Worm (Caenorhabditis elegans) whole organism, L1 larva: ENCODE results near the gene srt-24.
"Not testable (repeated sequence)": the region's sequence is repeated elsewhere in the genome, so short reads cannot be mapped to it uniquely, and the experiment has no call there.

Experiments used
- C04F5.9 ChIP-seq: sonication (generic microtip); optimal IDR thresholded peaks from 2 replicates; lab custom pipeline; 2016; ENCODE audit warnings: missing genetic modification characterization, missing compliant biosample characterization
- ceh-8 ChIP-seq: fragments of 200-800 bp; sonication (Bioruptor generic); optimal IDR thresholded peaks from 2 replicates; lab custom pipeline; 2018; ENCODE audit warnings: mild to moderate bottlenecking, missing genetic modification characterization, moderate library complexity, missing compliant biosample characterization
- ceh-82 ChIP-seq, 3 experiments: fragments of 150-350 bp in 1 of 3; sonication (generic microtip) in 2 of 3; optimal IDR thresholded peaks; 2 replicates each; lab custom pipeline; 2014 to 2017; ENCODE audit warnings: missing biosample characterization in 3 of 3, missing genetic modification characterization in 3 of 3
- dpl-1 ChIP-seq, 3 experiments: fragments of 150-350 bp in 2 of 3; sonication (generic microtip) in 1 of 3; optimal IDR thresholded peaks; 2 replicates each; lab custom pipeline; 2014 to 2017; ENCODE audit warnings: missing biosample characterization in 3 of 3, missing genetic modification characterization in 3 of 3, missing genetic modification reagents in 3 of 3
- dsc-1 ChIP-seq: sonication (generic microtip); optimal IDR thresholded peaks from 2 replicates; lab custom pipeline; 2016; ENCODE audit warnings: mild to moderate bottlenecking, missing genetic modification characterization, missing compliant biosample characterization
- efl-1 ChIP-seq, 4 experiments: fragments of 150-350 bp; optimal IDR thresholded peaks in 3 of 4; peaks in 1 of 4; 1 replicate in 1 of 4; 2 replicates in 3 of 4; lab custom pipeline; 2014; ENCODE audit warnings: missing biosample characterization in 2 of 4, missing genetic modification characterization in 2 of 4, missing genetic modification reagents in 2 of 4
- elt-2 ChIP-seq: sonication (generic microtip); optimal IDR thresholded peaks from 2 replicates; lab custom pipeline; 2016; ENCODE audit warnings: missing genetic modification characterization, mild to moderate bottlenecking, inconsistent platforms, missing compliant biosample characterization, missing genetic modification reagents
- elt-3 ChIP-seq, 6 experiments: fragments of 150-350 bp in 1 of 6; sonication (generic microtip); optimal IDR thresholded peaks; 2 replicates each; lab custom pipeline; 2017 to 2018; ENCODE audit warnings: missing biosample characterization in 6 of 6, missing genetic modification characterization in 6 of 6, inconsistent platforms in 1 of 6
- fkh-8 ChIP-seq: sonication (generic microtip); optimal IDR thresholded peaks from 2 replicates; lab custom pipeline; 2016; ENCODE audit warnings: mild to moderate bottlenecking, missing genetic modification characterization, missing compliant biosample characterization
- grh-1 ChIP-seq: fragments of 200-800 bp; sonication (Bioruptor generic); IDR thresholded peaks from 2 replicates; pipeline ENCODE4 v1.3.6; 2022; ENCODE audit warnings: missing genetic modification reagents, missing genetic modification characterization, missing compliant biosample characterization
- hlh-17 ChIP-seq: fragments of 200-800 bp; sonication (Bioruptor generic); optimal IDR thresholded peaks from 2 replicates; lab custom pipeline; 2018; ENCODE audit warnings: missing genetic modification characterization, mild to moderate bottlenecking, missing compliant biosample characterization, moderate library complexity, borderline replicate concordance
- hpl-2 ChIP-seq: fragments of 150-350 bp; optimal IDR thresholded peaks from 2 replicates; lab custom pipeline; 2014; ENCODE audit warnings: missing biosample characterization, missing genetic modification reagents, missing genetic modification characterization
- lin-15B ChIP-seq: fragments of 150-350 bp; sonication (generic microtip); optimal IDR thresholded peaks from 3 replicates; lab custom pipeline; 2014; ENCODE audit warnings: missing biosample characterization, missing genetic modification characterization
- lin-35 ChIP-seq, 2 experiments: fragments of 150-350 bp; optimal IDR thresholded peaks; 2 replicates each; lab custom pipeline; 2014; ENCODE audit warnings: missing biosample characterization in 2 of 2, missing genetic modification characterization in 2 of 2, missing genetic modification reagents in 2 of 2
- lin-39 ChIP-seq: fragments of 150-350 bp; optimal IDR thresholded peaks from 2 replicates; lab custom pipeline; 2014; ENCODE audit warnings: missing biosample characterization, missing genetic modification reagents, missing genetic modification characterization
- lir-3 ChIP-seq: sonication (generic microtip); optimal IDR thresholded peaks from 2 replicates; lab custom pipeline; 2016; ENCODE audit warnings: mild to moderate bottlenecking, missing genetic modification characterization, moderate library complexity, missing compliant biosample characterization; ENCODE audit not compliant: poor library complexity
- lsy-2 ChIP-seq, 2 experiments: fragments of 150-350 bp; optimal IDR thresholded peaks; 2 replicates each; lab custom pipeline; 2014; ENCODE audit warnings: missing biosample characterization in 2 of 2, missing genetic modification characterization in 2 of 2
- nhr-20 ChIP-seq: sonication (generic microtip); optimal IDR thresholded peaks from 2 replicates; lab custom pipeline; 2016; ENCODE audit warnings: mild to moderate bottlenecking, missing genetic modification characterization, missing compliant biosample characterization
- nhr-28 ChIP-seq: fragments of 150-350 bp; optimal IDR thresholded peaks from 2 replicates; lab custom pipeline; 2014; ENCODE audit warnings: missing biosample characterization, missing genetic modification characterization
- nhr-47 ChIP-seq: sonication (generic microtip); optimal IDR thresholded peaks from 2 replicates; lab custom pipeline; 2016; ENCODE audit warnings: mild to moderate bottlenecking, missing genetic modification characterization, moderate library complexity, missing compliant biosample characterization
- nhr-77 ChIP-seq: fragments of 150-350 bp; optimal IDR thresholded peaks from 2 replicates; lab custom pipeline; 2014; ENCODE audit warnings: missing biosample characterization, missing genetic modification characterization
- nhr-85 ChIP-seq: sonication (generic microtip); peaks from one replicate; lab custom pipeline; 2016; ENCODE audit warnings: missing genetic modification characterization, inconsistent platforms, missing compliant biosample characterization
- pax-3 ChIP-seq: fragments of 200-800 bp; sonication (Bioruptor generic); optimal IDR thresholded peaks from 2 replicates; lab custom pipeline; 2018; ENCODE audit warnings: mild to moderate bottlenecking, missing genetic modification characterization, moderate library complexity, missing compliant biosample characterization
- pqm-1 ChIP-seq: sonication (generic microtip); optimal IDR thresholded peaks from 3 replicates; lab custom pipeline; 2017; ENCODE audit warnings: missing biosample characterization, missing genetic modification characterization
- skn-1 ChIP-seq: fragments of 150-350 bp; optimal IDR thresholded peaks from 2 replicates; lab custom pipeline; 2014; ENCODE audit warnings: missing biosample characterization, missing genetic modification characterization
- snu-23 ChIP-seq: sonication (generic microtip); optimal IDR thresholded peaks from 2 replicates; lab custom pipeline; 2016; ENCODE audit warnings: missing genetic modification characterization, missing compliant biosample characterization
- tbx-2 ChIP-seq: sonication (generic microtip); optimal IDR thresholded peaks from 2 replicates; lab custom pipeline; 2016; ENCODE audit warnings: missing genetic modification characterization, missing compliant biosample characterization
- tlp-1 ChIP-seq: fragments of 150-350 bp; optimal IDR thresholded peaks from 2 replicates; lab custom pipeline; 2014; ENCODE audit warnings: missing biosample characterization, missing genetic modification characterization
- unc-62 ChIP-seq: fragments of 150-350 bp; optimal IDR thresholded peaks from 2 replicates; lab custom pipeline; 2014; ENCODE audit warnings: missing biosample characterization, missing genetic modification reagents, missing genetic modification characterization
- unc-98 ChIP-seq: fragments of 200-800 bp; sonication (Bioruptor generic); IDR thresholded peaks from 2 replicates; pipeline ENCODE4 v1.3.6; 2022; ENCODE audit warnings: missing genetic modification characterization, missing compliant biosample characterization
- vab-15 ChIP-seq: sonication (generic microtip); optimal IDR thresholded peaks from 2 replicates; lab custom pipeline; 2017; ENCODE audit warnings: missing genotype, mild to moderate bottlenecking, missing genetic modification characterization, missing compliant biosample characterization
- xbp-1 ChIP-seq: sonication (generic microtip); optimal IDR thresholded peaks from 2 replicates; lab custom pipeline; 2016; ENCODE audit warnings: missing genetic modification characterization, missing compliant biosample characterization

Gene srt-24

DNA sequence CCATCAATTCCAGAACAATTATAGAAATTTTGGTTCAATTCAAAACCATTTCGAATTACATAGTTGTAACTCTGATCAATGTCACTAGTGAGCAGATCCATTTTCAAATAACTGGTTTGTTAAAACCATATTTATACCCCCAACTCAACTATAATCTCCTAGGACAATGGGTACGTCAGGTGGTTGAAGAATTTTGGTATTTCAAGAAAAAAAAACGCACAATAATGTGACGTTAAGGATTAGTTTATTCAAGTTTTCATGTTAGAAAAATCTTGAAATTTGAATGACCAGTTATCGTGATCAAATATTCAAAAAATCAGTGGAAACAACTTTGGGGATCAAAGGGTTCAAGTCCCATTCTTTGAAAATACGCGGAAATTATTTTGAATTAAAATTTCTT lies at the start of gene srt-24:
Gene srt-24 (minus strand): TSS at position 101 of the 400 bp plus-strand sequence.
- TF ChIP-seq vab-15 (tag; lab: Kevin White, UChicago) (no peak), xbp-1 (tag; lab: Kevin White, UChicago) (no peak), nhr-20 (no peak), grh-1 (GFP tag; lab: Robert Waterston, UW) (no peak), nhr-47 (no peak), nhr-85 (tag; lab: Kevin White, UChicago) (no peak), unc-98 (GFP tag; lab: Robert Waterston, UW) (no peak), snu-23 (no peak), pax-3 (tag; lab: Kevin White, UChicago) (no peak), lin-39 (tag; lab: Kevin White, UChicago) (no peak), lin-15B (tag; lab: Kevin White, UChicago) (no peak), C04F5.9 (tag; lab: Kevin White, UChicago) (no peak), hlh-17 (GFP tag; lab: Kevin White, UChicago) (no peak), unc-62 (GFP tag; lab: Kevin White, UChicago) (no peak), nhr-28 (tag; lab: Kevin White, UChicago) (no peak), nhr-77 (no peak), tlp-1 (tag; lab: Kevin White, UChicago) (no peak), dpl-1 (GFP tag; optimal IDR thresholded peaks at IDR 0.05; lab: Kevin White, UChicago) (no peak)
- TF ChIP-seq, all 84 proteins: peak for 0

DNA sequence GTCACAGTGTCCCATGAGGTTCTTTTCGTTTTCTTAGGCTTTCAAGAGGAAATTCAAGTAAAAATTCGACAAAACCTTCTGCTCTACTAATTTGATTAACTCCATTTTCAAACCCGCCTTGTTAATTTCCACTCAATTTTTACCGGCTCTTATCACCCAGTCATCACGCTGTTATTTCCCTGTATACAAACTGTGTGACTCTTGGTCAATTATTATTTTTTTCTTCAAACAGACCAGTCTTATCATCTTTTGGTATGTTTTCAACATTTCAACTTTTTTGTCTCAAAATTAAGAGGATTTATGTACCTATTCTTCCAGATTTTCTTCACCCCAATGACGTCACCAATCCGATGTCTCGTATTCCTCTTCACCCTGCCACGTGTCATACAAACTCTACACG lies 47.6 kb upstream of the srt-24 start, which contains the start of gene ugt-52:
Gene ugt-52 (plus strand): TSS at position 301 of the 400 bp plus-strand sequence.
- TF ChIP-seq elt-2 (tag; lab: Kevin White, UChicago) = peak; percentile 0
- TF ChIP-seq nhr-28 (tag; lab: Kevin White, UChicago) = no peak
- no peak for TF ChIP-seq efl-1 (optimal IDR thresholded peaks at IDR 0.05; lab: Kevin White, UChicago)
- TF ChIP-seq efl-1 (GFP tag; optimal IDR thresholded peaks at IDR 0.05 in 1 of 2; lab: Kevin White, UChicago) = peak in 1 of 2 experiments; percentile 61
- no peak for TF ChIP-seq lir-3

DNA sequence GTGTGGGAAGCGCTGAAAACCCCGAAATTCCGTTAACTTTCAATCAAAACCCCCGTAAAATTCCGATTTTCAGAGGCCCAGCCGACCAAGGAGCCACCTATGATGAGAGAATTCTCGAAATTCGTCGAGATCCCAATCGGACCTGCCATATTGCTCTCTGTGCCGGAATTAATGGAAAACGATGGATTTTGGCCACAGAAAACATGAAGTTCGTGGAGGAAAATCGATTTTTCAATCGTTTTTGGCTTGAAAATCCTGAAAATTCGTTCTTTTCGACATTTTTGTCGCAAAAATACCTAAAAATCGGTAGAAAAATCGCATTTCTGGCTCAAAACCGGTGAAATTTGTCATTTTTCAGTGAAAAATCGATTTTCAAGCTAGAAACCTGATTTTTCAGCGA lies 42.7 kb upstream of the srt-24 start:
- no peak for TF ChIP-seq pqm-1 (tag; lab: Kevin White, UChicago)
- TF ChIP-seq efl-1 (optimal IDR thresholded peaks at IDR 0.05; lab: Kevin White, UChicago) = no peak
- peak in 1 of 2 experiments; percentile 90 for TF ChIP-seq efl-1 (GFP tag; optimal IDR thresholded peaks at IDR 0.05 in 1 of 2; lab: Kevin White, UChicago)

DNA sequence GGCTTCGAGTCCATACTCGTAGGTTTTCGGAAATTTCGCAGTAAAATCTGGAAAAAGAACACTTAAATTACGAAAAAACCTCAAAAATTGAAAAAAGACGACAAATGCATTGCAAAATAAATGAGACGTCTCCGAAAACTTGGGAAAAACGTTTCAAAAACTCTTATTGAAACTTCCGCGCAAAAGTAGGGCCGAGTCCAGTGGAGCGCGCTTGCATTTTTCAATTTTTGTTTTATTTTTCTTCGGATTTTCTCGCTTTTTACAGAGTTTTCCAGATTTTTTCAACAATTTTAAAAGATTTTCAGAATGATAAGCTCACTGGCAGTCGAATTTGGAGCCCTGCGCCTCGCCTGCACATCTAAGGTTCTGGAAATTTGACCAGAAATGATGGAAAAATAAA lies 42.1 kb upstream of the srt-24 start, which contains the start of gene mrpl-2:
Gene mrpl-2 (plus strand): TSS at position 307 of the 400 bp plus-strand sequence.
- peak; percentile 4 for TF ChIP-seq dsc-1 (tag; lab: Kevin White, UChicago)
- peak; percentile 80 to 92 for TF ChIP-seq lin-35 (GFP tag; optimal IDR thresholded peaks at IDR 0.05; lab: Kevin White, UChicago)
- TF ChIP-seq skn-1 (tag; lab: Kevin White, UChicago) = peak; percentile 40
- peak in 1 of 3 experiments; percentile 15 for TF ChIP-seq ceh-82 (tag; optimal IDR thresholded peaks at IDR 0.05; lab: Kevin White, UChicago)
- peak in 1 of 2 experiments; percentile 60 for TF ChIP-seq lsy-2 (tag; optimal IDR thresholded peaks at IDR 0.05; lab: Kevin White, UChicago)
- TF ChIP-seq hpl-2 = no peak
- no peak for TF ChIP-seq vab-15 (tag; lab: Kevin White, UChicago)
- TF ChIP-seq fkh-8 = no peak
- no peak for TF ChIP-seq elt-3 (tag; optimal IDR thresholded peaks at IDR 0.05; lab: Kevin White, UChicago)
- TF ChIP-seq dpl-1 (GFP tag; optimal IDR thresholded peaks at IDR 0.05; lab: Kevin White, UChicago) = peak; percentile 82 to 90 (median 86)
- peak; percentile 57 to 87 for TF ChIP-seq efl-1 (optimal IDR thresholded peaks at IDR 0.05; lab: Kevin White, UChicago)
- peak; percentile 91 to 99 for TF ChIP-seq efl-1 (GFP tag; optimal IDR thresholded peaks at IDR 0.05 in 1 of 2; lab: Kevin White, UChicago)
- TF ChIP-seq ceh-8 (GFP tag; lab: Kevin White, UChicago) = no peak
- TF ChIP-seq lin-39 (tag; lab: Kevin White, UChicago) = no peak

DNA sequence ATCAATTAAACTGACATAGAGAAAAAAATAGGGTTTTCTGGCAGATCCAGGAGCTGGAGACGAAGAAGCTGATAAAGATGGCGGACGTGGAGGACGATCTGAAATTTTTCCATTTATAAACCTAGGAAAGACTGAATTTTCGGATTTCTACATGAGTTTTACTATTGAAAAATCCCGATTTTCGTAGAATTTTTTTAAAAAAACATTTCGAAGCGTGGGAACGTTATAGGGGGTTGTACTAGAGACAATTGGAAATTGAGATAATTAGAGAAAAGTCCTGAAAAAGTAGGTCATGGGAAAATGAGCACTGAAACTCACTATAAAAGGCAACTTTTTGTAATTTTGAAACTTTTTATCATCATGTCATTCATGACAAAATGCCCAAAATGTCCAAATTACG lies 40.2 kb upstream of the srt-24 start, which contains the start of gene F56B3.9:
Gene F56B3.9 (plus strand): TSS at position 301 of the 400 bp plus-strand sequence.
- TF ChIP-seq hpl-2; tbx-2 (tag; lab: Kevin White, UChicago); vab-15 (tag; lab: Kevin White, UChicago): not testable (repeated sequence)
